Fruit fly (Drosophila melanogaster): ENCODE data around the gene Or2a.

Or2a gene

DNA sequence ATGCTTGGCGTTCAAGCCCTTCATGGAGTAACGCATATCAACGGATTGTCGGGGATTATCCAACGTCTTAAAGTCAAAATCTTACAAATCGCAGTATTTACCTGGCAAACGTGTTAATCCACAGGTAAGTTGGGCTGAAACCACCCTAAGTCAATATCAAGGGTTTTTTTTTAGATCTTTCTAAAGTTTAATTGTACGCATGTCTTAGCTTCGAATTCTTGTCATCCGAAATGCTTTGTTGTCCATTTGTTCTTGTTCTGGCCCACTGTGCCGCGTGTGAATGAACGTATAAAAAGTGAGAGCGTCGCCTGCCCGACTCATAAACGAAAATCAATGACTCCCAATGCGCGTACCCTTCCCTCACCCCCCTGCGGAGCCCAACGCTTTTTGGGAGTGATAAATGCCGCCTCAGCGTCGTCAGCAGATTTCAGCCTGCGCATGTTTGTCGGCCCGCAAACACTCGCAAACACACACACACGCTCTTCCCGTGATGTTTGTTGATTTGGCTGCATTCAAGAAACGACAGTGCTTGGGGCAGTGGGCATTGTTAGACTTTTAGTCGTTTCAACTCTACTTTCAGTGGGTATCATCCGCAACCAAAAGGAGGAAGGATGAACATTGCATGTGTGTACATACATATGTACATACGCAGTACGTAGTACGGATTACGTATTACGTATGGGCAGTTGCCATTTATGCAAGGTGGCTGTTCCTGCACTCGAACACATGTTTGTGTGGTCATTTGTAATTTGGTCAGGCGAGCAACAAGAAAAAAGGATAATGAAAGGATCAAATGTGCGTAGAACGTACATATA, 50.4 kb downstream of the Or2a start (continued):
- TF ChIP-seq h (optimal IDR thresholded peaks at IDR 0.05), result no peak
- peak; percentile 96 for TF ChIP-seq CG16815 (GFP tag; optimal IDR thresholded peaks at IDR 0.05)
- 0 out of 2 replicates have a peak, but pooled peaks have one; percentile 11 for TF ChIP-seq CG5953 (GFP tag; IDR thresholded peaks at IDR 0.05)
- TF ChIP-seq lov (optimal IDR thresholded peaks at IDR 0.05), result no peak
- 0 out of 3 replicates have a peak, but pooled peaks have one; percentile 56 for TF ChIP-seq lov (GFP tag; IDR thresholded peaks at IDR 0.05)
- peak; percentile 91 for TF ChIP-seq CG10147 (GFP tag; optimal IDR thresholded peaks at IDR 0.05)
- TF ChIP-seq CG17912 (GFP tag; optimal IDR thresholded peaks at IDR 0.05), result peak; percentile 21
- TF ChIP-seq Bgb (GFP tag; IDR thresholded peaks at IDR 0.05; ENCODE audit: partially characterized antibody), result no peak; the same call in 1 of the 2 replicates
- TF ChIP-seq CG8089 (GFP tag; optimal IDR thresholded peaks at IDR 0.05), result peak; percentile 95
- peak; percentile 89 for TF ChIP-seq Mad (GFP tag; optimal IDR thresholded peaks at IDR 0.05)
- TF ChIP-seq ERR (GFP tag; optimal IDR thresholded peaks at IDR 0.05), result peak; percentile 85
- peak; percentile 76 for TF ChIP-seq danr (GFP tag; IDR thresholded peaks at IDR 0.05)
- peak; percentile 67 for TF ChIP-seq Aef1 (GFP tag; IDR thresholded peaks at IDR 0.05)
- no peak; the same call in 2 of the 3 replicates for TF ChIP-seq CG3726 (GFP tag; IDR thresholded peaks at IDR 0.05)
- peak; percentile 91 for TF ChIP-seq CG1602 (GFP tag; optimal IDR thresholded peaks at IDR 0.05)
- TF ChIP-seq CG17186 (GFP tag; optimal IDR thresholded peaks at IDR 0.05), result peak; percentile 84
- TF ChIP-seq CG15011 (GFP tag; optimal IDR thresholded peaks at IDR 0.05), result peak; percentile 93
- TF ChIP-seq Bteb2 (GFP tag; optimal IDR thresholded peaks at IDR 0.05), result peak; percentile 85
- TF ChIP-seq E2f2 (GFP tag; IDR thresholded peaks at IDR 0.05), result peak; percentile 55
- peak; percentile 80 for TF ChIP-seq Drgx (GFP tag; IDR thresholded peaks at IDR 0.05)
- TF ChIP-seq CG2120 (GFP tag; optimal IDR thresholded peaks at IDR 0.05), result peak; percentile 94
- no peak for TF ChIP-seq Lim3 (GFP tag; IDR thresholded peaks at IDR 0.05)
- TF ChIP-seq row (GFP tag; IDR thresholded peaks at IDR 0.05), result peak; percentile 94
- peak; percentile 94 for TF ChIP-seq grau (tag; optimal IDR thresholded peaks at IDR 0.05)
- TF ChIP-seq sqz (GFP tag; optimal IDR thresholded peaks at IDR 0.05), result peak; percentile 94
- TF ChIP-seq en (GFP tag; optimal IDR thresholded peaks at IDR 0.05), result peak; percentile 92
- peak; percentile 85 for TF ChIP-seq CG9215 (GFP tag; IDR thresholded peaks at IDR 0.05)
- TF ChIP-seq CG17359 (tag; optimal IDR thresholded peaks at IDR 0.05), result peak; percentile 87
- peak; percentile 80 for TF ChIP-seq CG8281 (tag; optimal IDR thresholded peaks at IDR 0.05)
- peak; percentile 79 for TF ChIP-seq CG12299 (tag; optimal IDR thresholded peaks at IDR 0.05)
- peak; percentile 96 for TF ChIP-seq phol (tag; optimal IDR thresholded peaks at IDR 0.05)
- no peak for TF ChIP-seq mld (GFP tag; IDR thresholded peaks at IDR 0.05; ENCODE audit: partially characterized antibody)
- peak; percentile 97 for TF ChIP-seq Atf-2 (GFP tag; optimal IDR thresholded peaks at IDR 0.05)
- peak; percentile 92 for TF ChIP-seq Hand (GFP tag; optimal IDR thresholded peaks at IDR 0.05)
- no peak; the same call in 1 of the 3 replicates for TF ChIP-seq ci (GFP tag; IDR thresholded peaks at IDR 0.05)
- TF ChIP-seq sug (tag; optimal IDR thresholded peaks at IDR 0.05), result peak; percentile 86
- TF ChIP-seq GATAe (GFP tag; conservative IDR thresholded peaks at IDR 0.05), result no peak
- TF ChIP-seq kah (GFP tag; optimal IDR thresholded peaks at IDR 0.05), result peak; percentile 88
- peak; percentile 68; the same call in 1 of the 3 replicates for TF ChIP-seq z (GFP tag; IDR thresholded peaks at IDR 0.05)
- TF ChIP-seq jumu (GFP tag; optimal IDR thresholded peaks at IDR 0.05), result peak; percentile 96
- TF ChIP-seq oc (tag; optimal IDR thresholded peaks at IDR 0.05), result peak; percentile 84
- peak; percentile 80 for TF ChIP-seq CG3838 (GFP tag; optimal IDR thresholded peaks at IDR 0.05)
- TF ChIP-seq sisA (GFP tag; IDR thresholded peaks at IDR 0.05), result peak; percentile 77
- peak; percentile 95 for TF ChIP-seq slp2 (GFP tag; optimal IDR thresholded peaks at IDR 0.05)
- peak; percentile 96 for TF ChIP-seq CG10979 (tag; optimal IDR thresholded peaks at IDR 0.05)
- peak; percentile 87 for TF ChIP-seq CrebB (tag; optimal IDR thresholded peaks at IDR 0.05)
- TF ChIP-seq trh (GFP tag; optimal IDR thresholded peaks at IDR 0.05), result peak; percentile 62
- peak; percentile 87 for TF ChIP-seq fd64A (GFP tag; optimal IDR thresholded peaks at IDR 0.05)
- no peak for TF ChIP-seq tna (GFP tag; IDR thresholded peaks at IDR 0.05; ENCODE audit: partially characterized antibody)
- peak; percentile 73 for TF ChIP-seq wek (GFP tag; optimal IDR thresholded peaks at IDR 0.05)
